Worm (Caenorhabditis elegans): Measurements from ENCODE around the gene sec-5.

DNA sequence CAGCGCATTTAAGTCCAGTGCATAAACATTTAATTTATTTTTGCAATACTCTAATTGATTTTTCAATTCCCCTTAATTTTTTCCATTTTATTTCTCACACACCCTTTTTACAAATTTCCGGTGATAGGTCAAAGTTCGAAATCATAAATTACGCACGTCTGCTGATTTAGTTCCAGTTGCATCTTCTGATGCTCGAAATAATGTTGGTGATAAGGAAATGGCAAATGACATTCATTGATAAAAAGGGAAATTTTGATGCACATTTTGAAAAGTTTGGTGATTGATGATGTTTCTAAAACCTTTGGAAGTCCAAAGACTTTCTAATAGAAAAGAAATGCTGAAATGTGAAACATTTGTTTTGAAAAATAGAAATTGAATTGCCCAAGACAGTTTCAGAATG is 19.8 kb downstream of the sec-5 start:
- TF ChIP-seq nhr-25 (tag; optimal IDR thresholded peaks at IDR 0.05): no peak
- TF ChIP-seq fkh-2 (tag; optimal IDR thresholded peaks at IDR 0.05): no peak
